Worm (Caenorhabditis elegans): ENCODE data around the gene tni-1.
A peak's percentile ranks its signal among the peaks of the same experiment; 100 is the strongest.

Gene tni-1

ce11 chrX:11377370-11377769 is at the start of gene tni-1:
tni-1 (minus strand) TSS chrX:11377470.
- no peak for TF ChIP-seq dmd-4 (tag; optimal IDR thresholded peaks at IDR 0.05)
- TF ChIP-seq nhr-77 (tag; optimal IDR thresholded peaks at IDR 0.05), result no peak
- TF ChIP-seq nhr-129 (tag; optimal IDR thresholded peaks at IDR 0.05), result no peak
- no peak for TF ChIP-seq ztf-11 (tag; optimal IDR thresholded peaks at IDR 0.05)
- no peak for TF ChIP-seq mdl-1 (tag; optimal IDR thresholded peaks at IDR 0.05)
- no peak for TF ChIP-seq alr-1 (tag; optimal IDR thresholded peaks at IDR 0.05)
- TF ChIP-seq unc-62 (GFP tag; optimal IDR thresholded peaks at IDR 0.05), result no peak
- TF ChIP-seq lin-13 (GFP tag; optimal IDR thresholded peaks at IDR 0.05), result no peak
- no peak for TF ChIP-seq sem-4 (tag; optimal IDR thresholded peaks at IDR 0.05)
- no peak for TF ChIP-seq gmeb-1 (tag; optimal IDR thresholded peaks at IDR 0.05)
- no peak for TF ChIP-seq lin-11 (tag; optimal IDR thresholded peaks at IDR 0.05)

ce11 chrX:11426647-11427046 is 49.4 kb upstream of the tni-1 start:
- TF ChIP-seq fos-1 (tag; optimal IDR thresholded peaks at IDR 0.05) (peak; percentile 36), R02D3.7 (tag; optimal IDR thresholded peaks at IDR 0.05) (no peak)

DNA sequence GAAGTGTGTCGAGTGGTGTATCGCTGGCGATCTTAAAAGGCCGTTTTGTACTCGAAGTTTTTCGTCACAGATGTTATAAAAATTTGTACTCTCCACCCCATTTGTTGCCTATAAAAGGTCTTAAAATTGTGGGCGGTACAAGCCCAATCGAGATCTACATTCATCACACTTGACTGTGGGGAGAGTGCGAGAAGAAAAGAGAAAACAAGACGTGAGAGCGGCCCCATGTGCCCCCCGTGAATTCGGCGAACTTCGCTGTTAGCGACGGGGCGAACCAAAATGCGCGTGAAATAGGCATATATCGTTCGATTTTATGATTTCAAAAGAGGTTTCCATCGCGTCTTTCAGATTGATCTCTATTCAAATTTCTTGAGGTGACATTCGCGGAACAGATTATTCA is 42.7 kb upstream of the tni-1 start, which contains the start of gene F46C3.6:
Gene F46C3.6 (minus strand): TSS at position 87 of the 400 bp plus-strand sequence.
- no peak for TF ChIP-seq elt-1 (tag; optimal IDR thresholded peaks at IDR 0.05)
- no peak for TF ChIP-seq Y55F3AM.14 (GFP tag; optimal IDR thresholded peaks at IDR 0.05)
- no peak for TF ChIP-seq unc-39 (tag; optimal IDR thresholded peaks at IDR 0.05)
- TF ChIP-seq skn-1 (tag; optimal IDR thresholded peaks at IDR 0.05), result no peak
- TF ChIP-seq blmp-1 (tag; optimal IDR thresholded peaks at IDR 0.05; ENCODE audit: insufficient read depth), result peak; percentile 71
- TF ChIP-seq sma-9 (GFP tag; optimal IDR thresholded peaks at IDR 0.05), result no peak
- TF ChIP-seq sma-9 (tag; optimal IDR thresholded peaks at IDR 0.05), result no peak
- no peak for TF ChIP-seq mbf-1 (tag; optimal IDR thresholded peaks at IDR 0.05)
- TF ChIP-seq zag-1 (tag; optimal IDR thresholded peaks at IDR 0.05), result no peak
- peak; percentile 80 for TF ChIP-seq nhr-25 (tag; optimal IDR thresholded peaks at IDR 0.05)
- TF ChIP-seq nhr-6 (tag; optimal IDR thresholded peaks at IDR 0.05), result no peak
- TF ChIP-seq unc-62 (GFP tag; optimal IDR thresholded peaks at IDR 0.05), result no peak
- TF ChIP-seq sma-3 (GFP tag; optimal IDR thresholded peaks at IDR 0.05), result peak; percentile 79
- no peak for TF ChIP-seq snpc-4 (tag; optimal IDR thresholded peaks at IDR 0.05)
- no peak for TF ChIP-seq nhr-11 (tag; optimal IDR thresholded peaks at IDR 0.05)
- TF ChIP-seq sem-4 (tag; optimal IDR thresholded peaks at IDR 0.05), result no peak

- no peak for TF ChIP-seq peb-1 (tag; optimal IDR thresholded peaks at IDR 0.05)
- no peak for TF ChIP-seq nhr-11 (tag; optimal IDR thresholded peaks at IDR 0.05)
- TF ChIP-seq fos-1 (tag; optimal IDR thresholded peaks at IDR 0.05), result peak; percentile 52
Observed at ce11 chrX:11418667-11419066, 41.4 kb upstream of the tni-1 start, which contains the start of gene F46C3.2. F46C3.2 (minus strand) TSS chrX:11418767.

DNA sequence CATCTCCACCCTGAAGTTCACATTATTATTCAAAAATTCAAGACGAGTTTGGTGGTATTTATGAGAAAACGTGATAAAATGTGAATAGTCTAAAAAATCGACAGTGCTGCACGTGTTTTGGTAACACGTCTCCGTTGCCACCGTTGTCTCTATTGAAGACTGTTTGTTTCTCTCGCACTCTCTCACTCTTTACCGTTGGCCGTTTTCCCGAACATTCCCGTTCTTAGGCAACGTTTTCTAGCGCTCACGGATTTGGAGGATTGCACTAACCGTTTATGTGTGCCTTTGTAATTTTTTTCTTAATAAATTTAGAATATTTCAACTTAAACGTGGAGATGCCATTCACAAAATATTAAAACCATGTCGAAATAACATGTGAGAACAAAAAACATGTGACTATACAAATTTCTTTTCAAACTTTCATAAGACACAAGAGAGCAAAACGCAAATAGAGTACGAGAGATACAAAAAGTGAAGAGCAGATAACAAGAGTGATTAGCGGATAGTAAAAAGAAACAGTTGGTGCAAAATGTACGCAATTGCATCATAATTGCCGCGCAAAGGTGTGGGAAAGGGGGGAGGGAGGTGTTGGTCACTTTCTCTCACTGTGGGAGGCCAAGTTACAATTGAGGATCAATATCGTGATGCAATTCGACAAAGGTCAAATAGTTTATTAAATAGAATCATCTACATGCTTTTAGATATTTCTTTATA is 37.7 kb upstream of the tni-1 start, which contains the start of gene pek-1:
Gene pek-1 (minus strand): TSS at position 51 of the 714 bp plus-strand sequence.
- TF ChIP-seq elt-1 (tag; optimal IDR thresholded peaks at IDR 0.05) (no peak), fos-1 (tag; optimal IDR thresholded peaks at IDR 0.05) (no peak), nhr-6 (tag; optimal IDR thresholded peaks at IDR 0.05) (no peak), blmp-1 (tag; optimal IDR thresholded peaks at IDR 0.05; ENCODE audit: insufficient read depth) (peak; percentile 74), mdl-1 (tag; optimal IDR thresholded peaks at IDR 0.05) (peak in 1 of 2 experiments; percentile 72), unc-62 (GFP tag; optimal IDR thresholded peaks at IDR 0.05) (no peak), nhr-23 (tag; optimal IDR thresholded peaks at IDR 0.05) (no peak), crh-2 (tag; optimal IDR thresholded peaks at IDR 0.05) (peak; percentile 64), sma-9 (GFP tag; optimal IDR thresholded peaks at IDR 0.05) (peak; percentile 61), sma-9 (tag; optimal IDR thresholded peaks at IDR 0.05) (no peak), ceh-16 (tag; optimal IDR thresholded peaks at IDR 0.05) (no peak), ZK546.5 (tag; optimal IDR thresholded peaks at IDR 0.05) (no peak), R02D3.7 (tag; optimal IDR thresholded peaks at IDR 0.05) (no peak), ztf-4 (tag; optimal IDR thresholded peaks at IDR 0.05) (no peak), nhr-21 (tag; optimal IDR thresholded peaks at IDR 0.05) (peak; percentile 12), ztf-1 (GFP tag; conservative IDR thresholded peaks at IDR 0.05) (no peak), unc-55 (GFP tag; optimal IDR thresholded peaks at IDR 0.05) (peak; percentile 17), nhr-25 (tag; optimal IDR thresholded peaks at IDR 0.05) (peak; percentile 65), ama-1 (optimal IDR thresholded peaks at IDR 0.05) (no peak), lin-11 (tag; optimal IDR thresholded peaks at IDR 0.05) (no peak), F13H6.1 (tag; optimal IDR thresholded peaks at IDR 0.05) (peak; percentile 75), aly-2 (tag; optimal IDR thresholded peaks at IDR 0.05) (no peak), peb-1 (tag; optimal IDR thresholded peaks at IDR 0.05) (no peak), C34F6.9 (tag; optimal IDR thresholded peaks at IDR 0.05) (peak; percentile 71), gmeb-1 (tag; optimal IDR thresholded peaks at IDR 0.05) (peak; percentile 6), nhr-11 (tag; optimal IDR thresholded peaks at IDR 0.05) (no peak), sma-3 (GFP tag; optimal IDR thresholded peaks at IDR 0.05) (peak; percentile 55), snpc-4 (tag; optimal IDR thresholded peaks at IDR 0.05) (no peak), nhr-12 (tag; optimal IDR thresholded peaks at IDR 0.05) (no peak), lin-39 (tag; optimal IDR thresholded peaks at IDR 0.05) (no peak), mab-5 (tag; optimal IDR thresholded peaks at IDR 0.05) (no peak), mbf-1 (tag; optimal IDR thresholded peaks at IDR 0.05) (no peak), alr-1 (tag; optimal IDR thresholded peaks at IDR 0.05) (no peak), unc-39 (tag; optimal IDR thresholded peaks at IDR 0.05) (no peak)
